Fruit fly (Drosophila melanogaster) whole organism: ENCODE measurements around the gene Trpgamma.
A peak's percentile ranks its signal among the peaks of the same experiment; 100 is the strongest.

Experiments
- CG8478 ChIP-seq: fragments of >200 bp; optimal IDR thresholded peaks from 2 replicates; lab custom pipeline; 2018; ENCODE audit warnings: inconsistent platforms
- Dll ChIP-seq: fragments of >200 bp; optimal IDR thresholded peaks from 2 replicates; lab custom pipeline; 2017
- EcR ChIP-seq, 2 experiments: fragments of >200 bp; optimal IDR thresholded peaks; 2 replicates each; lab custom pipeline; 2017; ENCODE audit warnings: missing biosample characterization in 2 of 2, missing genetic modification characterization in 2 of 2, missing genetic modification reagents in 2 of 2
- pan ChIP-seq: fragments of >200 bp; optimal IDR thresholded peaks from 2 replicates; lab custom pipeline; 2017
- psq ChIP-seq: fragments of >200 bp; optimal IDR thresholded peaks from 2 replicates; lab custom pipeline; 2017
- usp ChIP-seq: fragments of >200 bp; optimal IDR thresholded peaks from 2 replicates; lab custom pipeline; 2017; ENCODE audit warnings: missing biosample characterization, missing genetic modification characterization, mixed read lengths

The Trpgamma gene

dm6 chr2L:16685612-16685912 is 9.1 kb upstream of the Trpgamma start:
- no peak for TF ChIP-seq pan (lab: Kevin White, UChicago)
- no peak for TF ChIP-seq Dll (lab: Kevin White, UChicago)
- no peak for TF ChIP-seq usp
- no peak for TF ChIP-seq psq (lab: Kevin White, UChicago)
- TF ChIP-seq EcR (GFP tag; optimal IDR thresholded peaks at IDR 0.05; lab: Kevin White, UChicago) = no peak
- TF ChIP-seq CG8478 (lab: Kevin White, UChicago) = no peak

dm6 chr2L:16684908-16685611 is 8.6 kb upstream of the Trpgamma start:
- TF ChIP-seq EcR (GFP tag; optimal IDR thresholded peaks at IDR 0.05; lab: Kevin White, UChicago) (peak in 1 of 2 experiments; percentile 65), Dll (lab: Kevin White, UChicago) (no peak)

- no peak for TF ChIP-seq psq (lab: Kevin White, UChicago)
- no peak for TF ChIP-seq pan (lab: Kevin White, UChicago)
- TF ChIP-seq EcR (GFP tag; optimal IDR thresholded peaks at IDR 0.05; lab: Kevin White, UChicago) = no peak
- TF ChIP-seq usp = no peak
- TF ChIP-seq Dll (lab: Kevin White, UChicago) = no peak
- TF ChIP-seq CG8478 (lab: Kevin White, UChicago) = no peak
Observed at dm6 chr2L:16683958-16684877, 7.7 kb upstream of the Trpgamma start, which contains the start of gene CG31807. Gene CG31807, minus strand, starts transcription at chr2L:16684008.

dm6 chr2L:16682203-16682602 is 5.7 kb upstream of the Trpgamma start, which contains the start of gene CG33552:
Gene CG33552, plus strand, starts transcription at chr2L:16682503.
- no peak for TF ChIP-seq psq (lab: Kevin White, UChicago)
- no peak for TF ChIP-seq CG8478 (lab: Kevin White, UChicago)
- no peak for TF ChIP-seq pan (lab: Kevin White, UChicago)
- TF ChIP-seq Dll (lab: Kevin White, UChicago) = no peak
- TF ChIP-seq EcR (GFP tag; optimal IDR thresholded peaks at IDR 0.05; lab: Kevin White, UChicago) = no peak
- no peak for TF ChIP-seq usp

dm6 chr2L:16679817-16680683 is 3.5 kb upstream of the Trpgamma start, which contains the start of the genes grp and squ:
Gene grp, plus strand, starts transcription at chr2L:16680054.
Gene squ, plus strand, starts transcription at chr2L:16680054.
- TF ChIP-seq Dll (lab: Kevin White, UChicago) (no peak), EcR (GFP tag; optimal IDR thresholded peaks at IDR 0.05; lab: Kevin White, UChicago) (peak; percentile 20 to 62)

- TF ChIP-seq Dll (lab: Kevin White, UChicago) = no peak
- TF ChIP-seq CG8478 (lab: Kevin White, UChicago) = no peak
- no peak for TF ChIP-seq psq (lab: Kevin White, UChicago)
- no peak for TF ChIP-seq usp
Observed at dm6 chr2L:16679073-16679472, 2.6 kb upstream of the Trpgamma start.

- TF ChIP-seq usp = no peak
- no peak for TF ChIP-seq psq (lab: Kevin White, UChicago)
- TF ChIP-seq EcR (GFP tag; optimal IDR thresholded peaks at IDR 0.05; lab: Kevin White, UChicago) = no peak
- no peak for TF ChIP-seq Dll (lab: Kevin White, UChicago)
- no peak for TF ChIP-seq CG8478 (lab: Kevin White, UChicago)
- TF ChIP-seq pan (lab: Kevin White, UChicago) = no peak
Observed at dm6 chr2L:16672290-16672689, 4.2 kb downstream of the Trpgamma start.

- TF ChIP-seq pan (lab: Kevin White, UChicago) (no peak), Dll (lab: Kevin White, UChicago) (no peak), psq (lab: Kevin White, UChicago) (no peak), EcR (GFP tag; optimal IDR thresholded peaks at IDR 0.05; lab: Kevin White, UChicago) (no peak), CG8478 (lab: Kevin White, UChicago) (no peak)
Observed at dm6 chr2L:16657467-16657866, 19.0 kb downstream of the Trpgamma start.

dm6 chr2L:16656692-16657109 is 19.8 kb downstream of the Trpgamma start:
- no peak for TF ChIP-seq EcR (GFP tag; optimal IDR thresholded peaks at IDR 0.05; lab: Kevin White, UChicago)
- TF ChIP-seq usp = no peak
- no peak for TF ChIP-seq pan (lab: Kevin White, UChicago)
- TF ChIP-seq Dll (lab: Kevin White, UChicago) = no peak
- TF ChIP-seq psq (lab: Kevin White, UChicago) = no peak
- no peak for TF ChIP-seq CG8478 (lab: Kevin White, UChicago)

dm6 chr2L:16653541-16653940 is 23.0 kb downstream of the Trpgamma start:
- TF ChIP-seq EcR (GFP tag; optimal IDR thresholded peaks at IDR 0.05; lab: Kevin White, UChicago) = no peak
- no peak for TF ChIP-seq usp
- TF ChIP-seq CG8478 (lab: Kevin White, UChicago) = no peak
- TF ChIP-seq pan (lab: Kevin White, UChicago) = no peak

- TF ChIP-seq Dll (lab: Kevin White, UChicago) = no peak
- no peak for TF ChIP-seq pan (lab: Kevin White, UChicago)
- TF ChIP-seq psq (lab: Kevin White, UChicago) = no peak
- no peak for TF ChIP-seq EcR (GFP tag; optimal IDR thresholded peaks at IDR 0.05; lab: Kevin White, UChicago)
- no peak for TF ChIP-seq CG8478 (lab: Kevin White, UChicago)
- no peak for TF ChIP-seq usp
Observed at dm6 chr2L:16648925-16649324, 27.6 kb downstream of the Trpgamma start.
